Fruit fly (Drosophila melanogaster) whole organism, wandering third instar larva: ENCODE results near the gene Rab3-GAP.

Experiments
- Abd-B ChIP-seq: fragments of >200 bp; optimal IDR thresholded peaks from 2 replicates; lab custom pipeline; 2017; ENCODE audit warnings: missing biosample characterization, missing genetic modification characterization
- CrebA ChIP-seq: fragments of 200-800 bp; sonication (Bioruptor generic); optimal IDR thresholded peaks from 2 replicates; lab custom pipeline; 2016; ENCODE audit warnings: missing biosample characterization, mild to moderate bottlenecking, missing genetic modification characterization, borderline replicate concordance
- Dfd ChIP-seq: fragments of >200 bp; optimal IDR thresholded peaks from 2 replicates; lab custom pipeline; 2017; ENCODE audit warnings: missing biosample characterization, missing genetic modification characterization
- HLH106 ChIP-seq: fragments of 200-800 bp; optimal IDR thresholded peaks from 3 replicates; lab custom pipeline; 2019; ENCODE audit warnings: missing biosample characterization, mild to moderate bottlenecking, missing genetic modification characterization, moderate library complexity
- Hr78 ChIP-seq: fragments of >200 bp; optimal IDR thresholded peaks from 2 replicates; lab custom pipeline; 2017; ENCODE audit warnings: missing biosample characterization, missing genetic modification characterization
- Rel ChIP-seq, 2 experiments: fragments of 200-800 bp; sonication (Bioruptor generic) in 1 of 2; optimal IDR thresholded peaks; 2 replicates in 1 of 2; 3 replicates in 1 of 2; lab custom pipeline; 2016 to 2019; ENCODE audit warnings: mild to moderate bottlenecking in 2 of 2, missing biosample characterization in 2 of 2, missing genetic modification characterization in 2 of 2, moderate library complexity in 1 of 2
- ey ChIP-seq: fragments of 200-800 bp; sonication (Bioruptor generic); optimal IDR thresholded peaks from 2 replicates; lab custom pipeline; 2016; ENCODE audit warnings: missing biosample characterization, missing genetic modification characterization
- fru ChIP-seq: fragments of 200-800 bp; sonication (Bioruptor generic); optimal IDR thresholded peaks from 3 replicates; lab custom pipeline; 2016; ENCODE audit warnings: missing biosample characterization, mild to moderate bottlenecking, missing genetic modification characterization
- h ChIP-seq: fragments of 200-800 bp; sonication (Bioruptor generic); optimal IDR thresholded peaks from 3 replicates; lab custom pipeline; 2016; ENCODE audit warnings: missing biosample characterization, mild to moderate bottlenecking, missing genetic modification characterization
- jim ChIP-seq: fragments of 175-275, 200-325 bp; sonication (Bioruptor generic); optimal IDR thresholded peaks from 2 replicates; lab custom pipeline; 2016; ENCODE audit warnings: missing biosample characterization, mild to moderate bottlenecking, missing genetic modification characterization
- psq ChIP-seq: fragments of 200-800 bp; sonication (Bioruptor generic); optimal IDR thresholded peaks from 3 replicates; lab custom pipeline; 2017; ENCODE audit warnings: missing biosample characterization, mild to moderate bottlenecking, missing genetic modification characterization, moderate library complexity
- sage ChIP-seq: fragments of 200-800 bp; sonication (Bioruptor generic); optimal IDR thresholded peaks from 2 replicates; lab custom pipeline; 2016; ENCODE audit warnings: missing biosample characterization, mild to moderate bottlenecking, missing genetic modification characterization
- sv ChIP-seq: fragments of 200-800 bp; sonication (Bioruptor generic); optimal IDR thresholded peaks from 3 replicates; lab custom pipeline; 2016; ENCODE audit warnings: missing biosample characterization, missing genetic modification characterization
- woc ChIP-seq: sonication (Bioruptor generic); optimal IDR thresholded peaks from 2 replicates; lab custom pipeline; 2016; ENCODE audit warnings: missing biosample characterization, mild to moderate bottlenecking, missing genetic modification characterization

DNA sequence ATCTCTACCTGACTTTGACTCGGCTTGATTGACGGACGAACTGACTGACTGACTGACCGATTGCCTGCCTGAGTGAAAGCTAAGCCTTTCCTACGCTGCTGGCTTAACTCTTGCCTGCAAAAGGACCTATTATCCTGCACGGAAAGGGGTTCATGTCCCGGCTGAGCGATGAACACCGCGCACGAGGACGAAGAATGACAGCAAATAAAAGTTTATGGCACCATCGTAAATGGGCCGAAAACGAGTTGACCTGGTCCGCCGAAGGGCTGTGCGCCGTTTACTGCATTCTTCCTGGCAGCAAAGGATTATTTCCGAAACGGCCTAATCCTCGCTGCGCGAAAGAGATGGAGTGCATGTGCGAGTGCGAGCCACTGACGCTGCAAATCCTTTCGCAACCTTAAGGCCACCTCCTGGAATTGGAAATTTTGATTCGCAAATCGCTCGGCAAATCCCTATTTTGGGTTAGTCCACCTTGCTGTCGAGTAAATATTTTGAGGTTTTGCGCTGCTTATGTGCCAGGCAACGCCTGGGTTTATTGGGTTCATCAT, 18.2 kb upstream of the Rab3-GAP start:
- no peak for TF ChIP-seq HLH106 (tag; lab: Kevin White, UChicago)
- TF ChIP-seq psq (GFP tag; lab: Kevin White, UChicago): no peak
- TF ChIP-seq h: no peak
- TF ChIP-seq CrebA (GFP tag; lab: Kevin White, UChicago): no peak
- no peak for TF ChIP-seq Rel (GFP tag; optimal IDR thresholded peaks at IDR 0.05; lab: Kevin White, UChicago)
- no peak for TF ChIP-seq Rel (tag; optimal IDR thresholded peaks at IDR 0.05; lab: Kevin White, UChicago)
- no peak for TF ChIP-seq jim (GFP tag; lab: Kevin White, UChicago)
- no peak for TF ChIP-seq sage (GFP tag; lab: Kevin White, UChicago)
- no peak for TF ChIP-seq fru
- no peak for TF ChIP-seq Hr78 (GFP tag; lab: Kevin White, UChicago)
- no peak for TF ChIP-seq woc (GFP tag; lab: Kevin White, UChicago)
- TF ChIP-seq Dfd (GFP tag; lab: Kevin White, UChicago): no peak
- TF ChIP-seq sv (GFP tag; lab: Kevin White, UChicago): no peak
- TF ChIP-seq Abd-B (GFP tag; lab: Kevin White, UChicago): no peak
- no peak for TF ChIP-seq ey
